Fruit fly (Drosophila melanogaster): ENCODE measurements around the gene emc.

The emc gene

DNA sequence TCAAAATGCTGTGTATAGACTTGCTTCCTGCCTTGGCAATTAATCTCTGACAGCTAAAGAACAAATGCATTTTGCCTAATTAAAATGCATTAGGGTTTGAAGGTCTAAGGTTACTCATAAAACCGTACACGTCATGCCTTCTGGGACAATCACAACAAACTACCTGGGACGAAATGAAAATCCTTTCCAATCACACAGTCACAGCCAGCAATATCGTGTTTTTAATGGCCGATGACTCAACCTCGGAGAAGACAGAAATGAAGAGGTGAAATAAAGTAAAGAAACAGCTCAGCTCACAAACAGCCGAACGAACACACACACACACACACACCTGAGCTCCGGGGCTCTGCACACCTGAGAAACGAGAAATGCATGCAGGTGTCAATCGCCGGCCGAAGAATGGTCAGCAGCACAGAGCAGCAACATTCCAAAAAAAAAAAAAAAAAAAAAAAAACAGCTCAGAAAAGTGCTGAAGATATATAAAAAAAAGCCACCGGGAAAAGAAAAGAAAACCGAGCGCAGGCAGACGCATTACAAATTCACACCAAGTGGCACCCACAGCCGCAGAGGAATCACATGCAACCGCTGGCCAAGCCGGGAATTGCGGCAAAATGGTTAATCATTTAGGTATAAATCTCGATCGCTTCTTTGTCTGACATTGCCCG, 16.8 kb upstream of the emc start:
- TF ChIP-seq nerfin-2 (GFP tag; IDR thresholded peaks at IDR 0.05; ENCODE audit: partially characterized antibody) (no peak), NK7.1 (GFP tag; optimal IDR thresholded peaks at IDR 0.05) (no peak), aop (GFP tag; IDR thresholded peaks at IDR 0.05) (no peak), psq (GFP tag; optimal IDR thresholded peaks at IDR 0.05) (no peak), CG17359 (tag; optimal IDR thresholded peaks at IDR 0.05) (peak; percentile 7), lov (optimal IDR thresholded peaks at IDR 0.05) (no peak), lov (GFP tag; IDR thresholded peaks at IDR 0.05) (no peak), h (optimal IDR thresholded peaks at IDR 0.05) (no peak), row (GFP tag; IDR thresholded peaks at IDR 0.05) (no peak), CG11560 (tag; IDR thresholded peaks at IDR 0.05) (no peak), Dfd (GFP tag; optimal IDR thresholded peaks at IDR 0.05) (no peak), Gsc (GFP tag; IDR thresholded peaks at IDR 0.05) (no peak), CG6689 (GFP tag; IDR thresholded peaks at IDR 0.05) (no peak), org-1 (GFP tag; optimal IDR thresholded peaks at IDR 0.05) (no peak), cg (GFP tag; optimal IDR thresholded peaks at IDR 0.05) (peak; percentile 27), TFAM (GFP tag; optimal IDR thresholded peaks at IDR 0.05) (no peak), Opbp (GFP tag; IDR thresholded peaks at IDR 0.05; ENCODE audit: partially characterized antibody) (no peak), CG7745 (tag; optimal IDR thresholded peaks at IDR 0.05) (no peak), Lim3 (GFP tag; IDR thresholded peaks at IDR 0.05) (no peak), CG6175 (GFP tag; IDR thresholded peaks at IDR 0.05) (no peak), sr (GFP tag; IDR thresholded peaks at IDR 0.05) (no peak), sqz (GFP tag; optimal IDR thresholded peaks at IDR 0.05) (peak; percentile 77), D19B (GFP tag; optimal IDR thresholded peaks at IDR 0.05) (no peak), fru (optimal IDR thresholded peaks at IDR 0.05) (no peak), CG9609 (GFP tag; optimal IDR thresholded peaks at IDR 0.05) (no peak), vvl (GFP tag; IDR thresholded peaks at IDR 0.05) (no peak), CG11696 (GFP tag; IDR thresholded peaks at IDR 0.05) (no peak), CG10366 (GFP tag; IDR thresholded peaks at IDR 0.05) (no peak), vnd (GFP tag; IDR thresholded peaks at IDR 0.05; ENCODE audit: partially characterized antibody) (no peak), sens (GFP tag) (peak; percentile 65), jing (GFP tag; optimal IDR thresholded peaks at IDR 0.05) (no peak), Scr (GFP tag; IDR thresholded peaks at IDR 0.05; ENCODE audit: partially characterized antibody) (no peak), otp (GFP tag; IDR thresholded peaks at IDR 0.05) (no peak), zen (tag; optimal IDR thresholded peaks at IDR 0.05) (peak; percentile 52), B-H2 (GFP tag; optimal IDR thresholded peaks at IDR 0.05) (no peak), dati (GFP tag; IDR thresholded peaks at IDR 0.05) (no peak), ac (GFP tag; optimal IDR thresholded peaks at IDR 0.05) (peak; percentile 22), pzg (GFP tag; optimal IDR thresholded peaks at IDR 0.05) (no peak), CG14860 (GFP tag; IDR thresholded peaks at IDR 0.05; ENCODE audit: partially characterized antibody) (no peak), CG4854 (GFP tag; optimal IDR thresholded peaks at IDR 0.05) (no peak), CG1529 (GFP tag; optimal IDR thresholded peaks at IDR 0.05) (no peak), CG7987 (GFP tag; optimal IDR thresholded peaks at IDR 0.05) (no peak), PHDP (tag; optimal IDR thresholded peaks at IDR 0.05) (no peak), slou (GFP tag; optimal IDR thresholded peaks at IDR 0.05) (no peak), scrt (GFP tag; optimal IDR thresholded peaks at IDR 0.05) (no peak), CG11398 (GFP tag; optimal IDR thresholded peaks at IDR 0.05) (no peak), luna (GFP tag; optimal IDR thresholded peaks at IDR 0.05) (no peak), en (GFP tag; optimal IDR thresholded peaks at IDR 0.05) (no peak), D (optimal IDR thresholded peaks at IDR 0.05) (no peak), D (GFP tag; optimal IDR thresholded peaks at IDR 0.05) (no peak), caup (GFP tag; optimal IDR thresholded peaks at IDR 0.05; ENCODE audit: severe bottlenecking) (no peak), pb (GFP tag; optimal IDR thresholded peaks at IDR 0.05) (no peak), grau (tag; optimal IDR thresholded peaks at IDR 0.05) (no peak)
